Fruit fly (Drosophila melanogaster) whole organism: ENCODE measurements around the gene CG43954.

Source experiments
- CG8478 ChIP-seq: fragments of >200 bp; optimal IDR thresholded peaks from 2 replicates; lab custom pipeline; 2018; ENCODE audit warnings: inconsistent platforms
- Dll ChIP-seq: fragments of >200 bp; optimal IDR thresholded peaks from 2 replicates; lab custom pipeline; 2017
- EcR ChIP-seq, 2 experiments: fragments of >200 bp; optimal IDR thresholded peaks; 2 replicates each; lab custom pipeline; 2017; ENCODE audit warnings: missing biosample characterization in 2 of 2, missing genetic modification characterization in 2 of 2, missing genetic modification reagents in 2 of 2
- pan ChIP-seq: fragments of >200 bp; optimal IDR thresholded peaks from 2 replicates; lab custom pipeline; 2017
- psq ChIP-seq: fragments of >200 bp; optimal IDR thresholded peaks from 2 replicates; lab custom pipeline; 2017
- usp ChIP-seq: fragments of >200 bp; optimal IDR thresholded peaks from 2 replicates; lab custom pipeline; 2017; ENCODE audit warnings: missing biosample characterization, missing genetic modification characterization, mixed read lengths

CG43954 gene

DNA sequence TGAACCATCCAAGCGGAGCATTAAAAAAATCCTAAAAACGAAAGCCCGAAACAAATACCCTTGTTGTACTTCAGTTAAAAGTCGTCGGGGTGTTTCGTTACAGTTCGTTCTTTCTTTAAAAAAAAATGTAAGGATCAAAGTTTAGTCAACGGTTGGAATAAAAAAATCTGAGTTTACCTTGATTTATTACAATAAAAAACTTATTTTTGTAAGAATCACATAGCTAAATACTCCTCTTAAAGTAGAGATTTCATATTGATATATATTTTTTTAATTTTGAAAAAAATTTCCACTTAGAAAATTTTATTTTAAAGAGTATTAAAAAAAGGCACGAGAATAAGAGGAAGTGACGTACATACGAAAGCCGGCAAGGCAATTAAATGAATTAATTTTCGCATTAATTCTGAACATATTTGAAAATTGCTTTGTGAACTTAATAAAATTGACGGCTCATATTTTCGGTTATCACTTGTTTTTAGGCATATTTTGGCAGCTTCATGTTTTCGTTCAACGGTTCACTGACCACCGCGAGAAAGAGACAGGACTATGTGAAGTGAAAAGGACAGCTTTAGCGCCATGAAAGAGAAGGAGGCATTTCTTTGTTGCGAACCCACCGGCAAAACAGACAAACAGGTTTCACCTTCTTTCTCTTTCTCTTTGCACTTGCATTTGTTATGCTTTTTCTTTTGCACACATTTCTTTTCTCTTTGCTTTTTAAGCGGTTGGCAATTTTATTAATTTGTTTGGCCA, 72.7 kb downstream of the CG43954 start:
- no peak for TF ChIP-seq psq (lab: Kevin White, UChicago)
- TF ChIP-seq EcR (GFP tag; optimal IDR thresholded peaks at IDR 0.05; lab: Kevin White, UChicago): peak; percentile 82 to 87
- no peak for TF ChIP-seq pan (lab: Kevin White, UChicago)
- TF ChIP-seq CG8478 (lab: Kevin White, UChicago): peak; percentile 11

DNA sequence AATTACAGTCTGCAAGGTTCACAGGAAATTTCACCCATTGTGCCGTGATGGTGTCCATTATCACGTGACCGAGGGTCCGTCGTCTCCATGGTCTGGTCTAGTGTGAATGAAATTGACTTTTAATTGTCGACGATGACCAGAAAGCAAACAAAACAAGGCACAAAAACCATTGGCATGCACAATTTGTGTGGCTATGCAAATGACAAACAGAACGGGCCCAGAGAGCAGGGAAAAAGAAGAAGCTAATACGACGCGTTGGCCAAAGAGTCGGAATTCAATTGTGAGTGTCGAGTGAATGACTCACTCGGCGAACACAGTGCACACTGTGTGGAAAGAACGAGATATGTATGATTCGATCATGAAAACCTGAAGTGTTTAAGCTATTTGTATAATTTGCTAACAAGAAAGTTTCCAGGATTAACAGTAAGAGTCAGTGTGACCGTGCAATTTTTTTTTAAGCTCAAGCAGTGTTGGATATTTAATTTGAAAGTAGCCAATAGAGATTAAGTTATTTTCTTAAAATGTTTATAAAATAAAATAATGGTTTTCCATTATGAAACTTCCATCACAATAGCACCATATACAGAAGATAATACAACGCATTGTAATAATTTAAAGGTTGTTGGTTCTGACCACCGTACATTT, 75.8 kb downstream of the CG43954 start:
- no peak for TF ChIP-seq usp (GFP tag; lab: Kevin White, UChicago)
- TF ChIP-seq EcR (GFP tag; optimal IDR thresholded peaks at IDR 0.05; lab: Kevin White, UChicago): no peak
- TF ChIP-seq psq (lab: Kevin White, UChicago): no peak
- no peak for TF ChIP-seq CG8478 (lab: Kevin White, UChicago)
- no peak for TF ChIP-seq Dll (lab: Kevin White, UChicago)
- no peak for TF ChIP-seq pan (lab: Kevin White, UChicago)

DNA sequence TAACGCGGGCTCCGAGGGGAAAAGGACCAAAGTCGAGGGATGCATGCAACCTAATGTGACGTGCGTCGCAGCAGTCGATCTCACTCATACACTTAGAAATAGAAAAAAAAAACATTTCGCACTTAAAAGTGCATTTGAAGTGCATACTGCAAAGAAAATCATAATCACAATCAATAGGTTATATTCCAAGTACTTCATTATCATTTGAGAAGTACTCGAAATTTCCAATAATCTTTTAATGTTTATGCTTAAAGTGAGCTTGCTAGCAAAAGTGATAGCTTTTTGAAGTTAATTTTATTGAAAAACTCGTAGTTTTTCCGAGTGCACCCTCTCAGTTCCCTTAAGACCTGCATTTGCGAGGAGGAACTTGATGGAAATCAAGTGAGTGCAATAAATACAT, 76.9 kb downstream of the CG43954 start:
- TF ChIP-seq CG8478 (lab: Kevin White, UChicago) (no peak), usp (GFP tag; lab: Kevin White, UChicago) (no peak), Dll (lab: Kevin White, UChicago) (no peak), pan (lab: Kevin White, UChicago) (no peak), EcR (GFP tag; optimal IDR thresholded peaks at IDR 0.05; lab: Kevin White, UChicago) (no peak), psq (lab: Kevin White, UChicago) (no peak)

DNA sequence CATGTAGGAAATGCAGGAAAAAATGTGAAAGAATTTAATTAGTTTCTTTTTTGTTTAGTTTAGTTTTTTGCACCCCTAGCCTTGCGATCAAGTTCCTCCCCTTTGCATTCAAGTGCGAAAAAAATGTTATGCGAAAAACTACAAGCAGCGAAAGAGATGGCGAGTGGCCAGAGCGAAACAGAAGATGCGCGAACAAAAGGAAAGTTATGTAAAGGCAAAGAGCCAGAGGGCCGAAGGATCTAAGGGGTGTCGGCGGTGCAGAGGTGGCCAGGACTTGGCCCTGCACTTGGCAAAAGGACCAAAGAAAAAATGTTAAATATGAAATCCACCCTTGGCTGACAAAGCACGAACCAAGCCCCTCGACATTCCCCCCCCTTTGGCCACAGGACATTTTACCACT, 77.4 kb downstream of the CG43954 start:
- TF ChIP-seq pan (lab: Kevin White, UChicago): no peak
- no peak for TF ChIP-seq usp (GFP tag; lab: Kevin White, UChicago)
- TF ChIP-seq psq (lab: Kevin White, UChicago): no peak
- no peak for TF ChIP-seq CG8478 (lab: Kevin White, UChicago)
- TF ChIP-seq EcR (GFP tag; optimal IDR thresholded peaks at IDR 0.05; lab: Kevin White, UChicago): no peak
- no peak for TF ChIP-seq Dll (lab: Kevin White, UChicago)

DNA sequence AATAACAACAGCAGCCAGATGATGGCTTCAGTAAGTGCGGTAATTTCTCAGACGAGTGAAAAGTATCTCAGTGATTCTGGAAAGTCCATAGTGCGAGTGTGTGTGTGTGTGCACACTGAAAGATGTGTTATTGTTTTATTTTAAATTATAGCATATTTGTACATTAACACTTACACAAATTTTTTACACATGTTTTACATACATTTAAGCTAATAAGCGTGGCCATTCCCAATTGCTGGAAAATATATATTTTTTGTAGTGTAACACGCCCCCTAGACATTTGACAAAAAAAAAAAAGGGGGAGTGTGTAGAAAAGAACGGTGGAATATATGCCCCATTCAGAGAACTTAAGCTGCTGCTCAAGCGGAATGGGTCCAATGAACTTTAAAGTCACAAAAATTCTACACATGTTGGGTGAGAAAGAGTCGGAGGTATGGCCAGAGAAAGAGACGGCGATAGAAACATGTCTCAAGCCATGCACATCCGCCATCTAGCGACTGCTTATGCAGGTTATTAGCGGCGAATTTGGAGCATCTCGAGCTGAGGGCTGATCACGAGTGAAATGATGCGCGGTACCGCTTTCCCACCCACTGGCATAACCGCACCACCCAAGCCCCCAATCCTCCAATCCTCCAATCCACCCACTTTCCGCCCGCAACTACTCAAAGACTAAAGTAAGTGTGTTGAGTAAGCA, 79.5 kb downstream of the CG43954 start:
- TF ChIP-seq pan (lab: Kevin White, UChicago) (no peak), EcR (GFP tag; optimal IDR thresholded peaks at IDR 0.05; lab: Kevin White, UChicago) (no peak), CG8478 (lab: Kevin White, UChicago) (no peak), psq (lab: Kevin White, UChicago) (no peak), usp (GFP tag; lab: Kevin White, UChicago) (no peak), Dll (lab: Kevin White, UChicago) (no peak)

DNA sequence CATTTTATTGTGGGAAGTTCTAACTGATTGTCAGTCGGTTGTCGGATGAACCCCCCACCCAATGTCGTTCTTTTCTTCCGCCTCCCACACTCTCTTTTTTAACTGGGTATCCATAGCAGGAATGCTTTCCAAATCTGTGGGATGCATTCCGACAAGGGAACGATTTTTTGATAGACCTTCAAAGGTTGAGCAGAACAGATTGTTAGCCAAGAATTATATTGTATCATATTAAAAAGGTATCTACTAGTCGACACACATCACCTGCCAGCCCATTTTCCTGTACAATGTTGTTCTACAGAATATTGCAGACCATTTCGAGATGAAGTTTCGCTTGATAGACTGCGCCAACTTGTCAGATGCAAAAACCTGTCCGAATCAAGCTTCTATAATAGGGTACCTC, 81.7 kb downstream of the CG43954 start:
- no peak for TF ChIP-seq usp (GFP tag; lab: Kevin White, UChicago)
- TF ChIP-seq Dll (lab: Kevin White, UChicago): no peak
- no peak for TF ChIP-seq EcR (GFP tag; optimal IDR thresholded peaks at IDR 0.05; lab: Kevin White, UChicago)
- no peak for TF ChIP-seq pan (lab: Kevin White, UChicago)
- TF ChIP-seq psq (lab: Kevin White, UChicago): no peak
- TF ChIP-seq CG8478 (lab: Kevin White, UChicago): no peak
